Worm (Caenorhabditis elegans): ENCODE data around the gene exc-7.
A peak's percentile ranks its signal among the peaks of the same experiment; 100 is the strongest.

exc-7 gene

DNA sequence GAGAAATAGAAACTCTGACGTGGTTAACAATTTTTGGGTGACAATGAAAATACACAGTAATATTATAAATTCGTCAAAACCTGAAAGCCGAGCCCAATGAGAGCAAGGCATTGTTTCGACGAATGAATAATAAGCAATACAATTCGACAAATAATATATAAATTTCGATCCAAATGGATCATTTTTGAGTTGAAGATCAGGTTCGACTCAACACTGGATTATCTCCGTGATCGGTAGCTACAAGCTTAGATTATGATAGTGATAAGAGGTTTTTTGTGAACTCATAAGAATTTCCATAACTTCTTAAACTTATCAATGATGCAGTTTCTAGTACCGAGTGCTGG lies 42.1 kb downstream of the exc-7 start (continued):
- TF ChIP-seq cebp-1 (GFP tag; IDR thresholded peaks at IDR 0.05), result 0 out of 2 replicates have a peak, but pooled peaks have one; percentile 21
- TF ChIP-seq cebp-1 (tag; optimal IDR thresholded peaks at IDR 0.05), result no peak
- no peak for TF ChIP-seq D2030.7 (GFP tag; IDR thresholded peaks at IDR 0.05)
- TF ChIP-seq lir-1 (GFP tag; conservative IDR thresholded peaks at IDR 0.05), result no peak
- TF ChIP-seq ets-4 (GFP tag; optimal IDR thresholded peaks at IDR 0.05), result no peak
- TF ChIP-seq ceh-79 (tag; optimal IDR thresholded peaks at IDR 0.05), result no peak
- no peak for TF ChIP-seq chd-7 (tag; optimal IDR thresholded peaks at IDR 0.05)
- TF ChIP-seq let-607 (tag; optimal IDR thresholded peaks at IDR 0.05), result peak in 1 of 2 experiments; percentile 8
- TF ChIP-seq nhr-90 (tag; optimal IDR thresholded peaks at IDR 0.05), result no peak
- no peak for TF ChIP-seq aptf-3 (GFP tag; IDR thresholded peaks at IDR 0.05)
- TF ChIP-seq nhr-120 (GFP tag; IDR thresholded peaks at IDR 0.05), result no peak
- TF ChIP-seq egl-18 (GFP tag; IDR thresholded peaks at IDR 0.05), result no peak
- no peak for TF ChIP-seq mes-4 (tag; optimal IDR thresholded peaks at IDR 0.05)
- TF ChIP-seq snpc-3.4 (tag; optimal IDR thresholded peaks at IDR 0.05), result no peak
- TF ChIP-seq K11D2.4 (GFP tag; IDR thresholded peaks at IDR 0.05), result no peak
- no peak for TF ChIP-seq mcd-1 (GFP tag; IDR thresholded peaks at IDR 0.05)
- no peak for TF ChIP-seq attf-3 (GFP tag; conservative IDR thresholded peaks at IDR 0.05)
- no peak for TF ChIP-seq T07F8.4 (tag; optimal IDR thresholded peaks at IDR 0.05)

DNA sequence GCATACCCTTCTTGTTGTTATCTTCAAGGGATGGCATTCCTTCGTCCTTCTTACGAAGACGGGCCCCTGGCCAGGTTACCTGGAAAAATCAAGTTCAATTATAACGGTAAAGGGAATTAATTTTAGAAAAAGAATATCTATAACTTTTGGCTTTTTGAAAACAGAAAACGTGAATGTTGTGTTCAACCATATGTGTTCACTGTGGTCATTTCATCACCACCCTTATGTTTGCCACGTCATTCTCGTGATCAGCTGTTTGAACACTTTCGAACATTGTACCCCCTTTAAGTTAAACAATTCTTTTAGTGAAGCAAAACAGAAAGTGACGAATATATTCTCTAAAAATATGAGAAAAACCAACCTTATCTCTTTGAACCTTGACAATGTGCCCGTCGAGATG lies 43.0 kb downstream of the exc-7 start:
- TF ChIP-seq cebp-1 (GFP tag; IDR thresholded peaks at IDR 0.05) (peak; percentile 75), cebp-1 (tag; optimal IDR thresholded peaks at IDR 0.05) (peak; percentile 75), F10E7.11 (tag; optimal IDR thresholded peaks at IDR 0.05) (peak; percentile 6), zim-3 (tag; optimal IDR thresholded peaks at IDR 0.05) (peak; percentile 36), let-526 (GFP tag; IDR thresholded peaks at IDR 0.05) (peak; percentile 16; the same call in 1 of the 2 replicates), ZK185.1 (tag; optimal IDR thresholded peaks at IDR 0.05; ENCODE audit: poor library complexity, severe bottlenecking) (peak; percentile 37), hlh-12 (tag; optimal IDR thresholded peaks at IDR 0.05) (no peak), efl-1 (GFP tag; optimal IDR thresholded peaks at IDR 0.05) (no peak), Y95B8A.8 (GFP tag; IDR thresholded peaks at IDR 0.05) (0 out of 2 replicates have a peak, but pooled peaks have one; percentile 5)

DNA sequence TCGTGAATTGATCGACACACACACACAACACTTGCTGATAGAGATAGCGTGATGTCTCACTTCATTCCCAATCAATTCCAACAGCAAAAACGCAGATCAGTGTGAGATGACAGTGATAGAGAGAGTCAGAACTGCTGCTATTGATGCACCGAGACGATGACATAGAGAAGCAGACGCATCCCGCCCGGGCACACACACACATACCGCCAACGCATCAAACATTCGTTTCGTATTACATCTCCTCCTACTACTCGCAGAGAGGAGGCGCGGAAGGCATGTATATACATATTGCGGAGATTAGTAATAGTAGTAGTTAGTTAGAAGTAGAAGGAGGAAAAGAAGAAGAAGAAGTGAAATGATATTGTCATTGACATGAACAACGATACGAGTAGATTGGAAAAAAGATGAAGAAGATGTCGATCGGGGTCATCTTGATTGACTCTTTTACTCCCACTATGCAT lies 43.7 kb downstream of the exc-7 start:
- TF ChIP-seq ama-1 (optimal IDR thresholded peaks at IDR 0.05) (peak; percentile 39), ama-1 (GFP tag; optimal IDR thresholded peaks at IDR 0.05) (no peak), ztf-26 (tag; optimal IDR thresholded peaks at IDR 0.05) (peak; percentile 27), sdz-38 (tag; optimal IDR thresholded peaks at IDR 0.05) (no peak), lin-54 (GFP tag; optimal IDR thresholded peaks at IDR 0.05) (peak; percentile 25), somi-1 (GFP tag; optimal IDR thresholded peaks at IDR 0.05) (peak; percentile 56), K11D2.4 (GFP tag; IDR thresholded peaks at IDR 0.05) (peak; percentile 19; the same call in 1 of the 2 replicates), ztf-22 (GFP tag; optimal IDR thresholded peaks at IDR 0.05) (peak; percentile 76), lin-35 (GFP tag; optimal IDR thresholded peaks at IDR 0.05) (no peak), ets-4 (GFP tag; optimal IDR thresholded peaks at IDR 0.05) (peak; percentile 94), Y95B8A.8 (GFP tag; IDR thresholded peaks at IDR 0.05) (no peak), D2030.7 (GFP tag; IDR thresholded peaks at IDR 0.05) (no peak), egl-44 (GFP tag; IDR thresholded peaks at IDR 0.05) (peak; percentile 56; the same call in 1 of the 2 replicates), sea-2 (GFP tag; IDR thresholded peaks at IDR 0.05) (no peak), die-1 (tag; optimal IDR thresholded peaks at IDR 0.05) (peak; percentile 20), nhr-27 (tag; optimal IDR thresholded peaks at IDR 0.05) (no peak), zim-3 (tag; optimal IDR thresholded peaks at IDR 0.05) (peak; percentile 15), F57C9.4 (tag; optimal IDR thresholded peaks at IDR 0.05) (peak; percentile 43), bed-2 (GFP tag; IDR thresholded peaks at IDR 0.05) (no peak), atf-7 (tag; optimal IDR thresholded peaks at IDR 0.05) (peak; percentile 47), nhr-80 (tag; optimal IDR thresholded peaks at IDR 0.05) (peak; percentile 92), B0336.3 (GFP tag; IDR thresholded peaks at IDR 0.05) (peak; percentile 41; the same call in 1 of the 2 replicates), Y56A3A.18 (GFP tag; IDR thresholded peaks at IDR 0.05) (0 out of 2 replicates have a peak, but pooled peaks have one; percentile 36), madf-10 (tag; optimal IDR thresholded peaks at IDR 0.05) (peak; percentile 15), F22D6.2 (tag; optimal IDR thresholded peaks at IDR 0.05) (peak; percentile 5), ceh-91 (GFP tag; IDR thresholded peaks at IDR 0.05) (no peak), ceh-79 (tag; optimal IDR thresholded peaks at IDR 0.05) (no peak), hmg-20 (GFP tag; IDR thresholded peaks at IDR 0.05) (no peak)
